Worm (Caenorhabditis elegans) whole organism, L3 larva: Measurements from ENCODE around the gene grd-16.

Experiments used
- R02D3.7 ChIP-seq: fragments of 150-350 bp; optimal IDR thresholded peaks from 2 replicates; lab custom pipeline; 2014; ENCODE audit warnings: missing biosample characterization, missing genetic modification characterization
- ZK546.5 ChIP-seq: sonication (generic microtip); optimal IDR thresholded peaks from 2 replicates; lab custom pipeline; 2017; ENCODE audit warnings: missing biosample characterization, missing genetic modification characterization
- aly-2 ChIP-seq: fragments of 150-350 bp; optimal IDR thresholded peaks from 2 replicates; lab custom pipeline; 2014; ENCODE audit warnings: missing biosample characterization, missing genetic modification characterization
- ama-1 ChIP-seq: fragments of 150-350 bp; optimal IDR thresholded peaks from 2 replicates; lab custom pipeline; 2018
- ceh-28 ChIP-seq: fragments of 150-350 bp; optimal IDR thresholded peaks from 2 replicates; lab custom pipeline; 2014; ENCODE audit warnings: missing biosample characterization, missing genetic modification reagents, missing genetic modification characterization
- ceh-82 ChIP-seq: fragments of 150-350 bp; optimal IDR thresholded peaks from 2 replicates; lab custom pipeline; 2014; ENCODE audit warnings: missing biosample characterization, missing genetic modification characterization
- daf-12 ChIP-seq: fragments of 150-350 bp; optimal IDR thresholded peaks from 2 replicates; lab custom pipeline; 2014; ENCODE audit warnings: missing biosample characterization, missing genetic modification reagents, missing genetic modification characterization
- egl-5 ChIP-seq: fragments of 150-350 bp; optimal IDR thresholded peaks from 2 replicates; lab custom pipeline; 2017; ENCODE audit warnings: missing biosample characterization, missing genetic modification reagents, missing genetic modification characterization, inconsistent platforms
- elt-1 ChIP-seq: fragments of 150-350 bp; optimal IDR thresholded peaks from 2 replicates; lab custom pipeline; 2014; ENCODE audit warnings: missing biosample characterization, missing genetic modification characterization
- elt-2 ChIP-seq: sonication (generic microtip); optimal IDR thresholded peaks from 2 replicates; lab custom pipeline; 2016; ENCODE audit warnings: missing genetic modification reagents, mild to moderate bottlenecking, missing genetic modification characterization, missing compliant biosample characterization
- fkh-10 ChIP-seq: sonication (generic microtip); optimal IDR thresholded peaks from 2 replicates; lab custom pipeline; 2017; ENCODE audit warnings: missing biosample characterization, missing genetic modification reagents, missing genetic modification characterization
- fos-1 ChIP-seq: fragments of 150-350 bp; optimal IDR thresholded peaks from 2 replicates; lab custom pipeline; 2014; ENCODE audit warnings: missing biosample characterization, missing genetic modification characterization
- hmg-11 ChIP-seq: sonication (generic microtip); optimal IDR thresholded peaks from 2 replicates; lab custom pipeline; 2016; ENCODE audit warnings: missing genetic modification characterization, missing compliant biosample characterization
- jun-1 ChIP-seq: fragments of 150-350 bp; optimal IDR thresholded peaks from 2 replicates; lab custom pipeline; 2014; ENCODE audit warnings: missing biosample characterization, missing genetic modification reagents, missing genetic modification characterization
- lin-15B ChIP-seq: fragments of 150-350 bp; optimal IDR thresholded peaks from 2 replicates; lab custom pipeline; 2014; ENCODE audit warnings: missing biosample characterization, missing genetic modification characterization
- lin-39 ChIP-seq: fragments of 150-350 bp; optimal IDR thresholded peaks from 2 replicates; lab custom pipeline; 2018; ENCODE audit warnings: missing biosample characterization, missing genetic modification reagents, missing genetic modification characterization
- lsy-12 ChIP-seq: sonication (generic microtip); optimal IDR thresholded peaks from 2 replicates; lab custom pipeline; 2016; ENCODE audit warnings: mild to moderate bottlenecking, missing genetic modification characterization, missing compliant biosample characterization
- mml-1 ChIP-seq: fragments of 150-350 bp; sonication (generic microtip); optimal IDR thresholded peaks from 3 replicates; lab custom pipeline; 2014; ENCODE audit warnings: missing biosample characterization, missing genetic modification characterization
- nhr-11 ChIP-seq: fragments of 150-350 bp; optimal IDR thresholded peaks from 2 replicates; lab custom pipeline; 2014; ENCODE audit warnings: missing biosample characterization, missing genetic modification characterization
- nhr-23 ChIP-seq: fragments of 150-350 bp; optimal IDR thresholded peaks from 2 replicates; lab custom pipeline; 2014; ENCODE audit warnings: missing biosample characterization, missing genetic modification reagents, missing genetic modification characterization
- nhr-237 ChIP-seq: fragments of 150-350 bp; optimal IDR thresholded peaks from 2 replicates; lab custom pipeline; 2014; ENCODE audit warnings: missing biosample characterization, missing genetic modification characterization
- nhr-25 ChIP-seq: sonication (generic microtip); optimal IDR thresholded peaks from 2 replicates; lab custom pipeline; 2017; ENCODE audit warnings: missing biosample characterization, missing genetic modification characterization
- nhr-43 ChIP-seq: sonication (generic microtip); optimal IDR thresholded peaks from 2 replicates; lab custom pipeline; 2016; ENCODE audit warnings: mild to moderate bottlenecking, missing genetic modification characterization, missing compliant biosample characterization; ENCODE audit not compliant: poor library complexity, severe bottlenecking
- nhr-67 ChIP-seq: fragments of 150-350 bp; optimal IDR thresholded peaks from 2 replicates; lab custom pipeline; 2014; ENCODE audit warnings: missing biosample characterization, missing genetic modification characterization
- nhr-77 ChIP-seq: fragments of 150-350 bp; optimal IDR thresholded peaks from 2 replicates; lab custom pipeline; 2014; ENCODE audit warnings: missing biosample characterization, missing genetic modification characterization
- pqm-1 ChIP-seq: fragments of 150-350 bp; optimal IDR thresholded peaks from 2 replicates; lab custom pipeline; 2017; ENCODE audit warnings: missing biosample characterization, missing genetic modification characterization, inconsistent platforms
- sea-2 ChIP-seq: fragments of 150-350 bp; sonication (generic microtip); optimal IDR thresholded peaks from 4 replicates; lab custom pipeline; 2014; ENCODE audit warnings: missing biosample characterization, missing genetic modification reagents, missing genetic modification characterization
- unc-39 ChIP-seq: sonication (generic microtip); optimal IDR thresholded peaks from 4 replicates; lab custom pipeline; 2017; ENCODE audit warnings: missing biosample characterization, missing genetic modification characterization
- unc-62 ChIP-seq: fragments of 150-350 bp; sonication (generic microtip); optimal IDR thresholded peaks from 4 replicates; lab custom pipeline; 2014; ENCODE audit warnings: missing biosample characterization, missing genetic modification reagents, missing genetic modification characterization
- ztf-4 ChIP-seq: fragments of 150-350 bp; optimal IDR thresholded peaks from 2 replicates; lab custom pipeline; 2014; ENCODE audit warnings: missing biosample characterization, missing genetic modification characterization

Gene grd-16

ce11 chrIV:2488520-2488919, 12.0 kb downstream of the grd-16 start, which contains the start of gene Y69A2AR.19:
TSS of gene Y69A2AR.19 (plus strand) at chrIV:2488820.
- TF ChIP-seq nhr-237 (tag; lab: Kevin White, UChicago) (no peak), nhr-67 (tag; lab: Kevin White, UChicago) (no peak), mml-1 (tag; lab: Kevin White, UChicago) (no peak), jun-1 (tag; lab: Kevin White, UChicago) (no peak), nhr-11 (no peak), nhr-23 (no peak), lsy-12 (tag; lab: Kevin White, UChicago) (no peak), ztf-4 (tag; lab: Kevin White, UChicago) (no peak), aly-2 (tag; lab: Kevin White, UChicago) (no peak), pqm-1 (no peak), ama-1 (lab: Kevin White, UChicago) (no peak)

- TF ChIP-seq ceh-28 (tag; lab: Kevin White, UChicago) (peak; percentile 5), nhr-43 (tag; lab: Kevin White, UChicago) (peak; percentile 28), pqm-1 (peak; percentile 5), elt-2 (peak; percentile 7), lin-39 (peak; percentile 70), nhr-25 (no peak), lin-15B (tag; lab: Kevin White, UChicago) (peak; percentile 77), daf-12 (tag; lab: Kevin White, UChicago) (no peak), egl-5 (peak; percentile 92), nhr-23 (peak; percentile 50), R02D3.7 (tag; lab: Kevin White, UChicago) (peak; percentile 92)
These were observed 18.8 kb downstream of the grd-16 start, which contains the start of the genes ccdc-12 and Y69A2AR.18 for ce11 chrIV:2495118-2495785. TSS of gene ccdc-12 (minus strand) at chrIV:2495174. TSS of gene Y69A2AR.18 (plus strand) at chrIV:2495735.

ce11 chrIV:2496084-2496483, 19.6 kb downstream of the grd-16 start:
- no peak for TF ChIP-seq daf-12 (tag; lab: Kevin White, UChicago)
- no peak for TF ChIP-seq pqm-1
- no peak for TF ChIP-seq hmg-11
- no peak for TF ChIP-seq ceh-82 (tag; lab: Kevin White, UChicago)
- TF ChIP-seq ceh-28 (tag; lab: Kevin White, UChicago): no peak
- TF ChIP-seq fkh-10: no peak
- TF ChIP-seq unc-39 (tag; lab: Kevin White, UChicago): no peak
- TF ChIP-seq nhr-67 (tag; lab: Kevin White, UChicago): no peak
- no peak for TF ChIP-seq elt-2
- no peak for TF ChIP-seq nhr-23
- no peak for TF ChIP-seq aly-2 (tag; lab: Kevin White, UChicago)
- TF ChIP-seq sea-2 (GFP tag; lab: Kevin White, UChicago): no peak
- TF ChIP-seq unc-62 (GFP tag; lab: Kevin White, UChicago): no peak

- peak; percentile 10 for TF ChIP-seq elt-2
- TF ChIP-seq aly-2 (tag; lab: Kevin White, UChicago): peak; percentile 27
- TF ChIP-seq nhr-67 (tag; lab: Kevin White, UChicago): no peak
These were observed 21.2 kb downstream of the grd-16 start, which contains the start of gene Y69A2AR.16 for ce11 chrIV:2497615-2498183. TSS of gene Y69A2AR.16 (plus strand) at chrIV:2497803.

ce11 chrIV:2507824-2508223, 31.3 kb downstream of the grd-16 start, which contains the start of gene Y69A2AR.22:
TSS of gene Y69A2AR.22 (minus strand) at chrIV:2507924.
- no peak for TF ChIP-seq elt-1 (tag; lab: Kevin White, UChicago)
- TF ChIP-seq ZK546.5: no peak
- TF ChIP-seq unc-62 (GFP tag; lab: Kevin White, UChicago): no peak
- no peak for TF ChIP-seq lsy-12 (tag; lab: Kevin White, UChicago)
- no peak for TF ChIP-seq jun-1 (tag; lab: Kevin White, UChicago)
- TF ChIP-seq nhr-77: no peak

- TF ChIP-seq fos-1 (tag; lab: Kevin White, UChicago) (no peak), ceh-28 (tag; lab: Kevin White, UChicago) (peak; percentile 85)
These were observed 50.4 kb downstream of the grd-16 start for ce11 chrIV:2526836-2527235.
